Worm (Caenorhabditis elegans): ENCODE data around the gene mlk-1.

DNA sequence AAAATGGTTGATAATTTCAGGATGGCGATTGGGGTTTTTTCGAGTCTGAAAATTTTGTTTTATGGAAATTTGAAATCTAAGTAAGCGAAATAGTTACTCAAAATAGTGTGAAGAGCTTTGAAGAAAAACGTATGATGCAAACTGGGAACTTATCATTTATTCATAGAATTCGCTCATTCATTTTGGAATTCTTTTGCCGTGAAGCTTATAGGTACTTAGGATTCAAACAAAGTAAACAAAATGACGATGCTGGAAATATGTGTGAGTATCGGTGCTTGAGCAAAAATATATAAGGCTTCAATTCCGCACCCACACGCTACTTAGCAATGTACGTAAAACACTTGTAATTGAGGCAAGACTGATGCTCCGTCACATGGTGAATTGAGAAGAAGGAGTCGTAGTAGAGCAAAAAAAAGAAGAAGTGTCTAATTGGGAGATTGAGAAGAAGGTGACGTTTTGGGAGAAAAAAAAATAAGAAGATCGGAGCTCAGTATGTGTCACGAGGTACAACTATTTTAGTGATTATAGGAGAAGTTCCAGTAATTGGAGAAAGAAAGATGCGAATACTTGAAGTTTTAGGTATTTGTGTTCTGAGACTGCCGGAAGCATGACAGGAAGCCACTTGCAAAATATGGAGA, 25.0 kb upstream of the mlk-1 start, which contains the start of gene glb-32:
- TF ChIP-seq ces-1 (GFP tag; optimal IDR thresholded peaks at IDR 0.05) = no peak
- no peak for TF ChIP-seq ama-1 (optimal IDR thresholded peaks at IDR 0.05)
- no peak for TF ChIP-seq lin-39 (tag; optimal IDR thresholded peaks at IDR 0.05)
- TF ChIP-seq unc-30 (tag; optimal IDR thresholded peaks at IDR 0.05) = no peak
- no peak for TF ChIP-seq lin-15B (tag; optimal IDR thresholded peaks at IDR 0.05)
- no peak for TF ChIP-seq alr-1 (tag; optimal IDR thresholded peaks at IDR 0.05; ENCODE audit: borderline replicate concordance)
- no peak for TF ChIP-seq nhr-28 (tag; optimal IDR thresholded peaks at IDR 0.05)
- no peak for TF ChIP-seq nhr-237 (tag; optimal IDR thresholded peaks at IDR 0.05)
- no peak for TF ChIP-seq aha-1 (tag; optimal IDR thresholded peaks at IDR 0.05)
- no peak for TF ChIP-seq ceh-8 (GFP tag; optimal IDR thresholded peaks at IDR 0.05)
- TF ChIP-seq C16A3.4 (tag; optimal IDR thresholded peaks at IDR 0.05) = no peak
- TF ChIP-seq nhr-20 (tag; optimal IDR thresholded peaks at IDR 0.05) = no peak
